Worm (Caenorhabditis elegans) whole organism, L4/young adult: Measurements from ENCODE around the gene twk-35.

Experiments used
- W03F9.2 ChIP-seq: fragments of 150-350 bp; optimal IDR thresholded peaks from 2 replicates; lab custom pipeline; 2014; ENCODE audit warnings: missing biosample characterization, missing genetic modification characterization
- dao-5 ChIP-seq: sonication (generic microtip); optimal IDR thresholded peaks from 2 replicates; lab custom pipeline; 2016; ENCODE audit warnings: missing genotype, missing genetic modification characterization, moderate library complexity, missing compliant biosample characterization
- him-1 ChIP-seq: sonication (generic microtip); optimal IDR thresholded peaks from 2 replicates; lab custom pipeline; 2016; ENCODE audit warnings: missing genotype, missing genetic modification reagents, missing genetic modification characterization, missing compliant biosample characterization

DNA sequence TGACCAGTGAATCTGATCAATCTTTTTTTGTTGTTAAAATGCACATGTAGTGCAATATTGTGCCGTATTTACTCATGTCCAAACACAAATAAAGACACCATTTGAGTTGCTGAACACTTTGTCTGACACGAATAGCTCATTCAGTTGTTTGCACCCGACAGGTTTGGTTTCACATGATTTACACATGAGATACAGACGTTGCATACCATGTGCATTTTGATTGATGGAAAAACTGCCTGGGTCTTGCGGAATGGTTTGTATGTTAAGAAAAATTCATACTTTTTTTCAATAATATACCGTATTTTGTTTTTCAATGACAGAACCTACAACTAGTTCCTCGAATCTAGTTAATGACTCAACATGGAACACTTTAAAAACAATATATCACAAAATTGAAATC lies 8.4 kb downstream of the twk-35 start:
- TF ChIP-seq him-1 (tag; lab: Kevin White, UChicago) (no peak), W03F9.2 (tag; lab: Kevin White, UChicago) (no peak), dao-5 (no peak)
